Fruit fly (Drosophila melanogaster) whole organism, pupa: ENCODE data around the gene CG17666.

ENCODE experiments used
- CG10348 ChIP-seq: fragments of 200-800 bp; sonication (Bioruptor generic); IDR thresholded peaks from 2 replicates; pipeline ENCODE4 v1.3.6; 2022; ENCODE audit warnings: missing biosample characterization, missing genetic modification characterization
- CG12605 ChIP-seq: fragments of 200-800 bp; sonication (Bioruptor generic); IDR thresholded peaks from 2 replicates; pipeline ENCODE4 v1.3.6; 2022; ENCODE audit warnings: missing biosample characterization, missing genetic modification characterization
- CG13204 ChIP-seq: fragments of 200-800 bp; sonication (Bioruptor generic); optimal IDR thresholded peaks from 2 replicates; lab custom pipeline; 2018; ENCODE audit warnings: missing biosample characterization, mild to moderate bottlenecking, missing genetic modification characterization, moderate library complexity
- CG14655 ChIP-seq: fragments of 200-800 bp; sonication (Bioruptor generic); optimal IDR thresholded peaks from 3 replicates; lab custom pipeline; 2017; ENCODE audit warnings: mild to moderate bottlenecking, missing biosample characterization, missing genetic modification reagents, missing genetic modification characterization
- CG15710 ChIP-seq: fragments of 200-800 bp; sonication (Bioruptor generic); optimal IDR thresholded peaks from 2 replicates; lab custom pipeline; 2018; ENCODE audit warnings: missing biosample characterization, mild to moderate bottlenecking, missing genetic modification characterization, moderate library complexity
- CG17806 ChIP-seq: fragments of 200-800 bp; sonication (Bioruptor generic); optimal IDR thresholded peaks from 2 replicates; lab custom pipeline; 2018; ENCODE audit warnings: missing biosample characterization, mild to moderate bottlenecking, missing genetic modification characterization, moderate library complexity
- CG32121 ChIP-seq: fragments of 200-800 bp; sonication (Bioruptor generic); IDR thresholded peaks from 2 replicates; pipeline ENCODE4 v1.3.6; 2022; ENCODE audit warnings: missing biosample characterization, missing genetic modification characterization
- CG34367 ChIP-seq: fragments of 200-800 bp; sonication (Bioruptor generic); optimal IDR thresholded peaks from 2 replicates; lab custom pipeline; 2018; ENCODE audit warnings: missing biosample characterization, mild to moderate bottlenecking, missing genetic modification characterization
- CG4496 ChIP-seq: fragments of 200-800 bp; sonication (Bioruptor generic); IDR thresholded peaks from 3 replicates; pipeline ENCODE4 v1.3.6; 2022; ENCODE audit warnings: missing biosample characterization, missing genetic modification characterization
- CG8159 ChIP-seq: fragments of 200-800 bp; sonication (Bioruptor generic); optimal IDR thresholded peaks from 3 replicates; lab custom pipeline; 2018; ENCODE audit warnings: missing biosample characterization, mild to moderate bottlenecking, missing genetic modification characterization, moderate library complexity
- CG8301 ChIP-seq: fragments of 200-800 bp; sonication (Bioruptor generic); optimal IDR thresholded peaks from 2 replicates; lab custom pipeline; 2018; ENCODE audit warnings: missing biosample characterization, mild to moderate bottlenecking, missing genetic modification characterization
- CG9948 ChIP-seq: fragments of 200-800 bp; sonication (Bioruptor generic); optimal IDR thresholded peaks from 2 replicates; lab custom pipeline; 2018; ENCODE audit warnings: missing biosample characterization, mild to moderate bottlenecking, missing genetic modification characterization, moderate library complexity
- D1 ChIP-seq: fragments of 200-800 bp; sonication (Bioruptor generic); optimal IDR thresholded peaks from 2 replicates; lab custom pipeline; 2018; ENCODE audit warnings: missing biosample characterization, mild to moderate bottlenecking, missing genetic modification characterization, moderate library complexity
- EcR ChIP-seq: fragments of 200-800 bp; sonication (Bioruptor generic); optimal IDR thresholded peaks from 3 replicates; lab custom pipeline; 2019; ENCODE audit warnings: missing biosample characterization, missing genetic modification characterization, mild to moderate bottlenecking, moderate library complexity, missing genetic modification reagents
- Ets98B ChIP-seq: fragments of 200-800 bp; sonication (Bioruptor generic); IDR thresholded peaks from 2 replicates; pipeline ENCODE4 v1.3.6; 2022; ENCODE audit warnings: missing biosample characterization, missing genetic modification characterization
- Pif1A ChIP-seq: fragments of 200-800 bp; sonication (Bioruptor generic); optimal IDR thresholded peaks from 3 replicates; lab custom pipeline; 2016; ENCODE audit warnings: missing biosample characterization, missing genetic modification characterization
- Pif1B ChIP-seq: fragments of 200-800 bp; sonication (Bioruptor generic); optimal IDR thresholded peaks from 3 replicates; lab custom pipeline; 2016; ENCODE audit warnings: missing biosample characterization, missing genetic modification characterization
- Snoo ChIP-seq: fragments of 200-800 bp; sonication (Bioruptor generic); optimal IDR thresholded peaks from 3 replicates; lab custom pipeline; 2017; ENCODE audit warnings: missing biosample characterization, mild to moderate bottlenecking, missing genetic modification characterization, inconsistent platforms
- fd96Ca ChIP-seq: fragments of 200-800 bp; sonication (Bioruptor generic); IDR thresholded peaks from 3 replicates; pipeline ENCODE4 v1.3.6; 2022; ENCODE audit warnings: missing biosample characterization, missing genetic modification characterization
- gl ChIP-seq: fragments of 200-800 bp; sonication (Bioruptor generic); optimal IDR thresholded peaks from 2 replicates; lab custom pipeline; 2018; ENCODE audit warnings: missing biosample characterization, mild to moderate bottlenecking, missing genetic modification characterization
- rn ChIP-seq: fragments of 200-800 bp; sonication (Bioruptor generic); IDR thresholded peaks from 2 replicates; pipeline ENCODE4 v1.3.6; 2022; ENCODE audit warnings: missing biosample characterization, missing genetic modification characterization

Gene CG17666

dm6 chr3L:12780997-12781396 lies at the start of gene CG17666, which contains the start of gene CG10969:
TSS of gene CG17666 (plus strand) at chr3L:12781325.
TSS of gene CG10969 (minus strand) at chr3L:12781097.
- TF ChIP-seq Snoo (tag; lab: Kevin White, UChicago) (no peak), CG8159 (no peak), CG13204 (GFP tag; lab: Kevin White, UChicago) (no peak), CG4496 (GFP tag; lab: Robert Waterston, UW) (no peak), CG8301 (no peak), EcR (GFP tag; lab: Kevin White, UChicago) (no peak), CG32121 (GFP tag; lab: Robert Waterston, UW) (no peak), CG12605 (no peak), fd96Ca (GFP tag; lab: Robert Waterston, UW) (no peak), D1 (tag; lab: Kevin White, UChicago) (no peak), Pif1B (GFP tag; lab: Kevin White, UChicago) (no peak), CG17806 (no peak), rn (GFP tag; lab: Robert Waterston, UW) (no peak)

- TF ChIP-seq Pif1A (GFP tag; lab: Kevin White, UChicago) (no peak), D1 (tag; lab: Kevin White, UChicago) (no peak), Snoo (tag; lab: Kevin White, UChicago) (no peak), fd96Ca (GFP tag; lab: Robert Waterston, UW) (no peak), Ets98B (GFP tag; lab: Robert Waterston, UW) (no peak), Pif1B (GFP tag; lab: Kevin White, UChicago) (no peak), rn (GFP tag; lab: Robert Waterston, UW) (no peak), CG10348 (GFP tag; lab: Robert Waterston, UW) (no peak), EcR (GFP tag; lab: Kevin White, UChicago) (no peak), CG34367 (tag; lab: Kevin White, UChicago) (no peak), gl (tag; lab: Kevin White, UChicago) (no peak), CG13204 (GFP tag; lab: Kevin White, UChicago) (no peak), CG9948 (tag; lab: Kevin White, UChicago) (no peak), CG32121 (GFP tag; lab: Robert Waterston, UW) (no peak), CG15710 (tag; lab: Kevin White, UChicago) (no peak), CG8159 (no peak), CG14655 (no peak)
These were observed 48.4 kb upstream of the CG17666 start for dm6 chr3L:12732742-12733141.

- TF ChIP-seq CG13204 (GFP tag; lab: Kevin White, UChicago) (no peak), CG4496 (GFP tag; lab: Robert Waterston, UW) (no peak), CG8159 (no peak), gl (tag; lab: Kevin White, UChicago) (no peak), CG10348 (GFP tag; lab: Robert Waterston, UW) (no peak), EcR (GFP tag; lab: Kevin White, UChicago) (no peak), rn (GFP tag; lab: Robert Waterston, UW) (no peak)
- TF ChIP-seq, all 21 proteins: peak for 0
These were observed 46.5 kb upstream of the CG17666 start, which contains the start of the genes SmD1 and Ptp69D for dm6 chr3L:12734550-12735012. TSS of gene SmD1 (minus strand) at chr3L:12734611. TSS of gene Ptp69D (plus strand) at chr3L:12734945.

- no peak for TF ChIP-seq fd96Ca (GFP tag; lab: Robert Waterston, UW)
- TF ChIP-seq CG8159 = no peak
- TF ChIP-seq rn (GFP tag; lab: Robert Waterston, UW) = no peak
- no peak for TF ChIP-seq Ets98B (GFP tag; lab: Robert Waterston, UW)
- TF ChIP-seq CG14655 = no peak
- TF ChIP-seq EcR (GFP tag; lab: Kevin White, UChicago) = no peak
- TF ChIP-seq Snoo (tag; lab: Kevin White, UChicago) = no peak
- no peak for TF ChIP-seq CG15710 (tag; lab: Kevin White, UChicago)
- TF ChIP-seq Pif1B (GFP tag; lab: Kevin White, UChicago) = no peak
- TF ChIP-seq CG17806 = no peak
- no peak for TF ChIP-seq CG12605
- no peak for TF ChIP-seq D1 (tag; lab: Kevin White, UChicago)
- no peak for TF ChIP-seq CG8301
- no peak for TF ChIP-seq gl (tag; lab: Kevin White, UChicago)
- TF ChIP-seq CG9948 (tag; lab: Kevin White, UChicago) = no peak
- no peak for TF ChIP-seq CG4496 (GFP tag; lab: Robert Waterston, UW)
- no peak for TF ChIP-seq CG10348 (GFP tag; lab: Robert Waterston, UW)
- TF ChIP-seq CG34367 (tag; lab: Kevin White, UChicago) = no peak
These were observed 45.4 kb upstream of the CG17666 start for dm6 chr3L:12735707-12736106.

- TF ChIP-seq D1 (tag; lab: Kevin White, UChicago) (peak; percentile 38), CG8159 (no peak), Pif1B (GFP tag; lab: Kevin White, UChicago) (no peak), fd96Ca (GFP tag; lab: Robert Waterston, UW) (no peak), gl (tag; lab: Kevin White, UChicago) (no peak)
These were observed 39.5 kb upstream of the CG17666 start, which contains the start of gene CG32112 for dm6 chr3L:12741608-12742007. TSS of gene CG32112 (plus strand) at chr3L:12741718.

- no peak for TF ChIP-seq gl (tag; lab: Kevin White, UChicago)
- no peak for TF ChIP-seq CG15710 (tag; lab: Kevin White, UChicago)
- TF ChIP-seq D1 (tag; lab: Kevin White, UChicago) = peak; percentile 25
- no peak for TF ChIP-seq rn (GFP tag; lab: Robert Waterston, UW)
- TF ChIP-seq Pif1B (GFP tag; lab: Kevin White, UChicago) = no peak
- peak; percentile 0 for TF ChIP-seq Snoo (tag; lab: Kevin White, UChicago)
These were observed 35.9 kb upstream of the CG17666 start, which contains the start of gene CG32109 for dm6 chr3L:12745121-12745770. TSS of gene CG32109 (plus strand) at chr3L:12745344.
